Worm (Caenorhabditis elegans) whole organism, young adult: ENCODE results near the gene C17G10.13.

Experiments
- B0035.1 ChIP-seq: sonication (generic microtip); optimal IDR thresholded peaks from 2 replicates; lab custom pipeline; 2016; ENCODE audit warnings: missing genetic modification characterization, mild to moderate bottlenecking, missing compliant biosample characterization, missing genotype, missing genetic modification reagents
- F23B12.7 ChIP-seq: sonication (generic microtip); optimal IDR thresholded peaks from 2 replicates; lab custom pipeline; 2017; ENCODE audit warnings: missing genetic modification characterization, mild to moderate bottlenecking, missing compliant biosample characterization, antibody characterized with exemption, moderate library complexity; ENCODE audit not compliant: insufficient read depth
- K11D2.4 ChIP-seq: fragments of 200-800 bp; sonication (Bioruptor generic); IDR thresholded peaks from 2 replicates; pipeline ENCODE4 v1.3.6; 2022; ENCODE audit warnings: missing genetic modification reagents, missing genetic modification characterization, missing compliant biosample characterization
- unc-130 ChIP-seq: sonication (generic microtip); optimal IDR thresholded peaks from 2 replicates; lab custom pipeline; 2016; ENCODE audit warnings: missing genetic modification reagents, missing genetic modification characterization, missing compliant biosample characterization

- TF ChIP-seq F23B12.7: no peak
- TF ChIP-seq K11D2.4: no peak
- TF ChIP-seq unc-130 (GFP tag; lab: Kevin White, UChicago): no peak
- TF ChIP-seq B0035.1 (tag; lab: Kevin White, UChicago): no peak
Measured at ce11 chrII:5591558-5591957, 2.0 kb upstream of the C17G10.13 start.
